Worm (Caenorhabditis elegans): ENCODE data around the gene str-160.

Gene str-160

DNA sequence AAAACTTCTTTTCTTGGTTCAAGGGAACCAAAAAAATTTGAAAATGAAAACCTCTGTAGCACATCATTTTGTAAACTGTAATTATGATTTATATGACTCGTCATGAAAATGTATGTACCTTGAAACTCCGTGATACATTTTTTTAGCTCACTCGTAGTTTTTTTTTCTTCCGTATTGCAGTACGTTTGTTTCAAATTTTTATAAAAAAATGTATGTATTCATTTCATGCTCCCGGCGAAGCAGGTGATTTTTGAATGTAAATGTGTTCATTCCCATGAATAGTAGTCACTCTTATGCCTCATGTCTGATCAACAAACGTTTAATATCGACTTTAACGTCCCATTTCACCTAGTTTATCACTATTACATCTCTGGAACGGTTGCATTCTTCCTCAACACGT, 9.3 kb upstream of the str-160 start, which contains the start of gene sri-27:
Gene sri-27, plus strand, starts transcription at position 301 of the 400 bp plus-strand sequence.
- TF ChIP-seq ceh-43 (GFP tag; optimal IDR thresholded peaks at IDR 0.05) (no peak), unc-39 (tag; optimal IDR thresholded peaks at IDR 0.05) (no peak), nhr-76 (tag; optimal IDR thresholded peaks at IDR 0.05) (no peak), flh-1 (GFP tag; optimal IDR thresholded peaks at IDR 0.05) (no peak), sptf-1 (tag; optimal IDR thresholded peaks at IDR 0.05) (no peak), ces-1 (GFP tag; optimal IDR thresholded peaks at IDR 0.05) (no peak), lsy-2 (tag; optimal IDR thresholded peaks at IDR 0.05) (no peak), mab-5 (tag; optimal IDR thresholded peaks at IDR 0.05) (no peak), cnd-1 (tag; optimal IDR thresholded peaks at IDR 0.05) (no peak), nhr-237 (tag; optimal IDR thresholded peaks at IDR 0.05) (no peak), ztf-11 (tag; optimal IDR thresholded peaks at IDR 0.05) (no peak), snpc-4 (tag; optimal IDR thresholded peaks at IDR 0.05) (no peak), mep-1 (tag; optimal IDR thresholded peaks at IDR 0.05) (no peak), ceh-39 (tag; optimal IDR thresholded peaks at IDR 0.05) (no peak)

DNA sequence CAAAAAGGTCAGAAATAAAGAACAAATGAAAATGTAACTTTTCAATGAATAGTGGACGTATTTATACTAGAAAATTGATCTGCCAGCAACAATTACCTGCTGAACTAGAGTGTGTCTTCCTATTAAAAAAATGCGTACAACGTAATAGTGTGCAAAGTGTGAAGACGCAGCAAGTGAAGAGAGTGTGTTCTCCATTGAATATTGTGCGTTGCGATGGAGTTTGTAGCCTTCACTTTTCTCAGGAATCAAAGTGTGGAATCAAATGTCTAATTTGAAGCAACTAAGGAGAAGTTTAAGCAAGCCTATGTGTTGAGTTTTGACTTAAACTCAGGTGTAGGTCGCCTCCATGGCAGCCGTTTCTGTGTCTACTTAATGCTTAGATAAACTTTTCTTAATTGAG, 2.8 kb upstream of the str-160 start, which contains the start of gene gst-21:
Gene gst-21, minus strand, starts transcription at position 101 of the 400 bp plus-strand sequence.
- TF ChIP-seq nhr-12 (tag; optimal IDR thresholded peaks at IDR 0.05) (no peak), lin-32 (GFP tag; optimal IDR thresholded peaks at IDR 0.05) (no peak), nhr-28 (tag; optimal IDR thresholded peaks at IDR 0.05) (no peak), hlh-1 (tag; optimal IDR thresholded peaks at IDR 0.05) (no peak), ceh-39 (tag; optimal IDR thresholded peaks at IDR 0.05) (no peak), tbx-8 (GFP tag; optimal IDR thresholded peaks at IDR 0.05) (no peak), flh-1 (GFP tag; optimal IDR thresholded peaks at IDR 0.05) (no peak)

DNA sequence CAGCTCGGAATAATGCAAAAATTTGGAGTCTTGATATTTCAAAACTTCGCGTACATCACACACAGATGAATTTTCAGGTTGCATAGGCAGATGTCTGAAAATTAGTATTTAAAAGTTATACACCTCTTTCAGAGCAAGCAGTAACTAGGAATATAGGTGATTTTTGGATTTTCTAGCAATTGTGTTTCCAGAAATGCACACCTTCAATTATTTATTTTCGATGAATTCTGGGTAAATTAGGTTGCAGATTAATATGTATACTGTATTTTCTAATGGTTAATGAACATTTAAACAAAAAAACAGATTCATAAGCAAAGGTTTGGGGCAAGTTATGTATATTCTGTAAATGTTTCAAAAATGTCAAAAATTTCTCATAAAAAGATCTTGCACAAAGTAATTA, 6.4 kb downstream of the str-160 start, which contains the start of gene srab-25:
Gene srab-25, minus strand, starts transcription at position 101 of the 400 bp plus-strand sequence.
- TF ChIP-seq bed-3 (GFP tag; optimal IDR thresholded peaks at IDR 0.05) (no peak), lsy-2 (tag; optimal IDR thresholded peaks at IDR 0.05) (no peak), nhr-2 (tag; optimal IDR thresholded peaks at IDR 0.05) (no peak), cnd-1 (tag; optimal IDR thresholded peaks at IDR 0.05) (no peak)

DNA sequence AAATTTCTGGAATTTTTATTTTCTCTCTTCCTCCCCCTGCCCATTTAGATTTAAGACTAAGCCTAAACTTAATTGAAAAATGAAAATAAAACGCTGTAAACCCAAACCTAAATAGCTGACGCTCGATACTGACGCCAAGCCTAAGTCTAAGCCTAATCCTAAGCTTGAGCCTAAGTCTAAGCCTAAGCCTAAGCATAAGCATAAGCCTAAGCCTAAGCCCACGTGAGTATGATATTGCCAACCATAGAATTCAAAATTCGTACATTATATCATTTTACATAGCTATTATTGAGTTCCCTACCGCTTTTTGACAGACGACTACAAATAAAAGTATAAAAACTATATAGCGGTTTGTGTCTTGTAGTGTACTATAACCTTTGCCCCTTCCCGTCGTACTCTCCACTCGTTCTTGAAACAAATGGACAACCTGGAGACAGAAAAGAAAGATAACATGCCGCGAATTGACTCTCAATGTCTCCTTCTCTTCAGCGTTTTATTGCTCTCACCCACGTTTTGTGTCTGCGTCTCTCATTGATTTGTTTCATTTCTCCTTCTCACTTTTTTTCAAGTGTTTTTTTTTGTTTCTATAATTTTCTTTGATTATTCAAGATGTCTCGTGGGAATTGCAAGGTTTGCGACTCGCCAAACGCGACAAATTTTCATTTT, 8.7 kb downstream of the str-160 start, which contains the start of gene nhr-256:
Gene nhr-256, plus strand, starts transcription at position 567 of the 666 bp plus-strand sequence.
- TF ChIP-seq hlh-1 (tag; optimal IDR thresholded peaks at IDR 0.05) (no peak), ces-1 (GFP tag; optimal IDR thresholded peaks at IDR 0.05) (peak; percentile 55), mls-2 (tag; optimal IDR thresholded peaks at IDR 0.05) (no peak), nhr-237 (tag; optimal IDR thresholded peaks at IDR 0.05) (peak; percentile 71), ceh-83 (GFP tag; optimal IDR thresholded peaks at IDR 0.05) (no peak), lsy-2 (tag; optimal IDR thresholded peaks at IDR 0.05) (no peak), nhr-12 (tag; optimal IDR thresholded peaks at IDR 0.05) (peak; percentile 78), ceh-39 (tag; optimal IDR thresholded peaks at IDR 0.05) (no peak), zip-8 (tag; optimal IDR thresholded peaks at IDR 0.05) (no peak), blmp-1 (tag; optimal IDR thresholded peaks at IDR 0.05) (no peak), pha-4 (tag; optimal IDR thresholded peaks at IDR 0.05) (peak; percentile 68), cnd-1 (tag; optimal IDR thresholded peaks at IDR 0.05) (no peak), elt-3 (tag; optimal IDR thresholded peaks at IDR 0.05) (peak; percentile 48), lin-32 (GFP tag; optimal IDR thresholded peaks at IDR 0.05) (no peak), bed-3 (GFP tag; optimal IDR thresholded peaks at IDR 0.05) (no peak), nhr-28 (tag; optimal IDR thresholded peaks at IDR 0.05) (peak; percentile 74), drap-1 (GFP tag; optimal IDR thresholded peaks at IDR 0.05) (no peak), ham-2 (GFP tag; optimal IDR thresholded peaks at IDR 0.05) (peak; percentile 65), snpc-4 (tag; optimal IDR thresholded peaks at IDR 0.05) (no peak), nhr-2 (tag; optimal IDR thresholded peaks at IDR 0.05) (no peak), unc-39 (tag; optimal IDR thresholded peaks at IDR 0.05) (no peak), elt-1 (tag; optimal IDR thresholded peaks at IDR 0.05; ENCODE audit: borderline replicate concordance, insufficient read depth) (no peak), mep-1 (tag; optimal IDR thresholded peaks at IDR 0.05) (peak; percentile 19), tbx-8 (GFP tag; optimal IDR thresholded peaks at IDR 0.05) (no peak), unc-62 (GFP tag; optimal IDR thresholded peaks at IDR 0.05) (peak; percentile 52), sptf-1 (tag; optimal IDR thresholded peaks at IDR 0.05) (no peak)

DNA sequence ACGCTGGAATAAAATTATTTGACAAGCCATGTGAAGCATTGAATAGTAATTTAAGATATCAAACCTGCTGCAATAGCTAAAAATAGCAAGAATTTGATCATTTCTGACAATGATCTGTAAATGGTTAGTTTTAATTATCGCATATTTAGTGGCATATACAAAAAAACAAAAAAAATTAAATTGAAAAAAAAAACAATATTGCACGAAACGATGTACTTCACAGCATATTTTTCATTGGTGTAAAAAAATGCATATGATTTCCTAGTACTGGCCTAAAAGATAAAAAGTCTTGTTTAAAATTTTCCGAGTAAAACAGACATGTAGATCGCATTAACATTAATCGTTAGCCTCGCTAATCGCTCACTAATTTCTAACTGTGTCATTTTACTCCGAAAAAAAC, 14.4 kb downstream of the str-160 start, which contains the start of gene ZK697.8:
Gene ZK697.8, minus strand, starts transcription at position 101 of the 400 bp plus-strand sequence.
- TF ChIP-seq pha-4 (tag; optimal IDR thresholded peaks at IDR 0.05): no peak
- no peak for TF ChIP-seq sem-2 (GFP tag; optimal IDR thresholded peaks at IDR 0.05)
- TF ChIP-seq cnd-1 (tag; optimal IDR thresholded peaks at IDR 0.05): no peak
- no peak for TF ChIP-seq blmp-1 (tag; optimal IDR thresholded peaks at IDR 0.05)
- no peak for TF ChIP-seq elt-3 (tag; optimal IDR thresholded peaks at IDR 0.05)
- no peak for TF ChIP-seq ces-1 (GFP tag; optimal IDR thresholded peaks at IDR 0.05)
- no peak for TF ChIP-seq unc-39 (tag; optimal IDR thresholded peaks at IDR 0.05)
- TF ChIP-seq ham-2 (GFP tag; optimal IDR thresholded peaks at IDR 0.05): no peak
- no peak for TF ChIP-seq elt-1 (tag; optimal IDR thresholded peaks at IDR 0.05; ENCODE audit: borderline replicate concordance, insufficient read depth)
- TF ChIP-seq zip-8 (tag; optimal IDR thresholded peaks at IDR 0.05): no peak
- TF ChIP-seq mab-5 (tag; optimal IDR thresholded peaks at IDR 0.05): no peak
- TF ChIP-seq bed-3 (GFP tag; optimal IDR thresholded peaks at IDR 0.05): no peak
- no peak for TF ChIP-seq lin-32 (GFP tag; optimal IDR thresholded peaks at IDR 0.05)
- TF ChIP-seq nhr-28 (tag; optimal IDR thresholded peaks at IDR 0.05): no peak
- no peak for TF ChIP-seq sptf-1 (tag; optimal IDR thresholded peaks at IDR 0.05)
- TF ChIP-seq ceh-83 (GFP tag; optimal IDR thresholded peaks at IDR 0.05): no peak
- TF ChIP-seq mls-2 (tag; optimal IDR thresholded peaks at IDR 0.05): no peak

Measured in whole organism, mixed stage, embryonic.